Worm (Caenorhabditis elegans) whole organism, L1 larva: ENCODE data around the gene R02D1.2.
A peak's percentile ranks its signal among the peaks of the same experiment; 100 is the strongest.

Source experiments
- ces-1 ChIP-seq: fragments of 150-350 bp; optimal IDR thresholded peaks from 2 replicates; lab custom pipeline; 2014; ENCODE audit warnings: missing biosample characterization, missing genetic modification reagents, missing genetic modification characterization
- irx-1 ChIP-seq: sonication (generic microtip); optimal IDR thresholded peaks from 2 replicates; lab custom pipeline; 2016; ENCODE audit warnings: missing genetic modification characterization, missing compliant biosample characterization
- nhr-12 ChIP-seq: sonication (generic microtip); optimal IDR thresholded peaks from 2 replicates; lab custom pipeline; 2017; ENCODE audit warnings: missing biosample characterization, missing genetic modification characterization
- pax-3 ChIP-seq: fragments of 200-800 bp; sonication (Bioruptor generic); optimal IDR thresholded peaks from 2 replicates; lab custom pipeline; 2018; ENCODE audit warnings: mild to moderate bottlenecking, missing genetic modification characterization, moderate library complexity, missing compliant biosample characterization

DNA sequence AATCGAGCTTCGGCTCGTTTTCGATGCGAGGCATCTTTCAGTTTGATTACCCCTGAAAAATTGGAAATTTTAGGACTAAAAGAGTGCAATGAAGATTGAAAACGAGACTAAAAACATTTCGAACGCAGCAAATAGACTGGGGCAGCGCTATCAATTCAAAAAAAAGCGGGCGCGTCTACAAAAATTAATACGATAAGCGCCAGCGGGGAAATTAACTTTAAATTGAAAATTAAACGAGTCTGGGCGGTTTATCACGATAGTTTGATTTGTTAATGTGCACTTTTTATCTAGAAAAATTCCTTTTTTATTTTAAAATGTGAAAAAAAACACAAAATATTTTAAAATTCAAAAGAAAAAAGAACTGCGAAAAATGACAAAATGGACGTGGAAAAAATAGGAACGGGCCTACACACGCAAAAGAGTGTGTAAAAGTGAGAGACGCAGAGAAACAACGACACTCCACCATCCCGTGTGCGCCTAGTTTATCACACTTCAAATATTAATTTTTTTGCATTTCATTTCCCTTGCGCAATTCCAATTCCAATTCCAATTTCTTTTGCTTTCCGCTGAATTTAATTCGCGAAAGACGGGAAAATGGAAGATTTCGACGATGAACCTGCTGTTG, 48.8 kb upstream of the R02D1.2 start, which contains the start of the genes gmpr-1 and fipp-1:
- TF ChIP-seq nhr-12 (tag; lab: Kevin White, UChicago) (no peak), pax-3 (no peak), irx-1 (tag; lab: Kevin White, UChicago) (peak; percentile 59), ces-1 (GFP tag; lab: Kevin White, UChicago) (no peak)
